Worm (Caenorhabditis elegans): ENCODE results near the gene nhr-216.
A peak's percentile ranks its signal among the peaks of the same experiment; 100 is the strongest.

The nhr-216 gene

ce11 chrV:5330967-5331366 is 27.7 kb downstream of the nhr-216 start, which contains the start of gene srg-26:
TSS of gene srg-26 (plus strand) at chrV:5331267.
- no peak for TF ChIP-seq ama-1 (optimal IDR thresholded peaks at IDR 0.05)
- no peak for TF ChIP-seq ceh-82 (tag; optimal IDR thresholded peaks at IDR 0.05)
- no peak for TF ChIP-seq nhr-237 (tag; optimal IDR thresholded peaks at IDR 0.05)
- no peak for TF ChIP-seq unc-62 (GFP tag; optimal IDR thresholded peaks at IDR 0.05)
- TF ChIP-seq fkh-2 (tag; optimal IDR thresholded peaks at IDR 0.05) = no peak
- TF ChIP-seq skn-1 (tag; optimal IDR thresholded peaks at IDR 0.05) = no peak
- TF ChIP-seq nhr-76 (tag; optimal IDR thresholded peaks at IDR 0.05) = no peak
- no peak for TF ChIP-seq nhr-23 (tag; optimal IDR thresholded peaks at IDR 0.05)
- no peak for TF ChIP-seq elt-2 (tag; optimal IDR thresholded peaks at IDR 0.05)
- no peak for TF ChIP-seq unc-39 (tag; optimal IDR thresholded peaks at IDR 0.05)
- no peak for TF ChIP-seq hmg-11 (tag; optimal IDR thresholded peaks at IDR 0.05)
- no peak for TF ChIP-seq ceh-16 (tag; optimal IDR thresholded peaks at IDR 0.05)
- TF ChIP-seq pqm-1 (tag; optimal IDR thresholded peaks at IDR 0.05) = no peak
- no peak for TF ChIP-seq fkh-10 (GFP tag; optimal IDR thresholded peaks at IDR 0.05)
- no peak for TF ChIP-seq nhr-28 (tag; optimal IDR thresholded peaks at IDR 0.05)
- TF ChIP-seq tbx-2 (tag; optimal IDR thresholded peaks at IDR 0.05) = no peak
- no peak for TF ChIP-seq egl-5 (tag; optimal IDR thresholded peaks at IDR 0.05)
- TF ChIP-seq nfya-1 (tag; optimal IDR thresholded peaks at IDR 0.05; ENCODE audit: insufficient read depth) = no peak
- TF ChIP-seq elt-1 (tag; optimal IDR thresholded peaks at IDR 0.05) = no peak

DNA sequence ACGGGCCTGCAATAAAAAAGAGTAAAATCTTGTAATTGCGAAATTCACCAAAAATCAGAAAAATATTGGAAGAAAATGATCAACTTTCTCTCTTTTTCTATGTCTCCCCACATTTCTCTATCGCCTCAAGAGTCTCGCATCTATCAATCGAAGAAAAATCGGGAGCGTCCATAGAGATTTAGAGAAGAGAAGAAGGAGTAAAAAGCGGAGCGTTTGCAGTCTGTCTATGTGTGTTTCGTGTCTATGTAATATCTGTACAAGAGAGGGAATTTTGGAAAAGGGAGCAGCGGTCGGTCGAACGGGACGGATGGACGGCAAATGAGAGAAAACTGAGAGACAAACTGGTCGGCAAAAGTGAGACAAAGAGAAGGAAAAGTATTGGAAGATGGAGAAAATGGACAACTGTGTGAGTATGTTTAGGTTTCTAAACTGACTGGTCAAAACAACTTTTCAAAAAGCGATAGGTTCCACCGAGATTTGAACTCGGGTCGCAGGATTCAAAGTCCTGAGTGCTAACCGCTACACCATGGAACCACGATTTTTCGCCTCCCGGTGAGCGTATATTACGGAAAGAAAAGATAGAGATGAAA is 28.9 kb downstream of the nhr-216 start:
- TF ChIP-seq ztf-11 (tag; optimal IDR thresholded peaks at IDR 0.05) = no peak
- no peak for TF ChIP-seq ceh-28 (tag; optimal IDR thresholded peaks at IDR 0.05)
- peak; percentile 48 for TF ChIP-seq nfya-1 (tag; optimal IDR thresholded peaks at IDR 0.05; ENCODE audit: insufficient read depth)
- no peak for TF ChIP-seq nhr-12 (tag; optimal IDR thresholded peaks at IDR 0.05)
- no peak for TF ChIP-seq mml-1 (tag; optimal IDR thresholded peaks at IDR 0.05)
- no peak for TF ChIP-seq elt-3 (tag; optimal IDR thresholded peaks at IDR 0.05)
- no peak for TF ChIP-seq unc-39 (tag; optimal IDR thresholded peaks at IDR 0.05)
- TF ChIP-seq elt-1 (tag; optimal IDR thresholded peaks at IDR 0.05) = no peak
- peak; percentile 92 for TF ChIP-seq fkh-2 (tag; optimal IDR thresholded peaks at IDR 0.05)
- TF ChIP-seq ZK546.5 (tag; optimal IDR thresholded peaks at IDR 0.05) = no peak
- TF ChIP-seq jun-1 (tag; optimal IDR thresholded peaks at IDR 0.05) = no peak
- peak; percentile 20 for TF ChIP-seq nhr-25 (tag; optimal IDR thresholded peaks at IDR 0.05)
- TF ChIP-seq ceh-82 (tag; optimal IDR thresholded peaks at IDR 0.05) = no peak
- TF ChIP-seq lin-15B (tag; optimal IDR thresholded peaks at IDR 0.05) = peak; percentile 23
- TF ChIP-seq fos-1 (tag; optimal IDR thresholded peaks at IDR 0.05) = no peak
- peak; percentile 38 for TF ChIP-seq lsy-12 (tag; optimal IDR thresholded peaks at IDR 0.05)
- no peak for TF ChIP-seq ztf-4 (tag; optimal IDR thresholded peaks at IDR 0.05)
- TF ChIP-seq hmg-11 (tag; optimal IDR thresholded peaks at IDR 0.05) = peak; percentile 33
- TF ChIP-seq egl-5 (tag; optimal IDR thresholded peaks at IDR 0.05) = no peak
- no peak for TF ChIP-seq sea-2 (GFP tag; optimal IDR thresholded peaks at IDR 0.05)
- TF ChIP-seq fkh-10 (GFP tag; optimal IDR thresholded peaks at IDR 0.05) = no peak
- no peak for TF ChIP-seq tbx-2 (tag; optimal IDR thresholded peaks at IDR 0.05)
- peak; percentile 91 for TF ChIP-seq snpc-4 (tag; optimal IDR thresholded peaks at IDR 0.05)
- TF ChIP-seq nhr-23 (tag; optimal IDR thresholded peaks at IDR 0.05) = peak; percentile 9
- peak; percentile 71 for TF ChIP-seq pha-4 (tag; optimal IDR thresholded peaks at IDR 0.05)
- no peak for TF ChIP-seq nhr-28 (tag; optimal IDR thresholded peaks at IDR 0.05)
- TF ChIP-seq pqm-1 (tag; optimal IDR thresholded peaks at IDR 0.05) = peak; percentile 41
- TF ChIP-seq ama-1 (optimal IDR thresholded peaks at IDR 0.05) = no peak
- TF ChIP-seq nhr-76 (tag; optimal IDR thresholded peaks at IDR 0.05) = no peak
- peak; percentile 10 for TF ChIP-seq nhr-11 (tag; optimal IDR thresholded peaks at IDR 0.05)
- TF ChIP-seq elt-2 (tag; optimal IDR thresholded peaks at IDR 0.05) = peak; percentile 58
- TF ChIP-seq nhr-67 (tag; optimal IDR thresholded peaks at IDR 0.05) = no peak
- no peak for TF ChIP-seq daf-12 (tag; optimal IDR thresholded peaks at IDR 0.05)
- TF ChIP-seq eor-1 (tag; optimal IDR thresholded peaks at IDR 0.05) = no peak
- peak; percentile 38 for TF ChIP-seq lin-39 (tag; optimal IDR thresholded peaks at IDR 0.05)
- no peak for TF ChIP-seq nhr-77 (tag; optimal IDR thresholded peaks at IDR 0.05)
- no peak for TF ChIP-seq ceh-9 (tag; optimal IDR thresholded peaks at IDR 0.05)
- TF ChIP-seq mdl-1 (tag; optimal IDR thresholded peaks at IDR 0.05) = no peak

Data from whole organism, L3 larva.